Worm (Caenorhabditis elegans) whole organism, L4 larva: ENCODE measurements around the gene R09A8.1.
A peak's percentile ranks its signal among the peaks of the same experiment; 100 is the strongest.

Experiments
- F26F4.8 ChIP-seq: fragments of 200-800 bp; sonication (Bioruptor generic); conservative IDR thresholded peaks from 2 replicates; pipeline ENCODE4 v1.3.6; 2022; ENCODE audit warnings: missing genetic modification characterization, missing compliant biosample characterization
- F37D6.2 ChIP-seq: sonication (generic microtip); optimal IDR thresholded peaks from 2 replicates; lab custom pipeline; 2016; ENCODE audit warnings: mild to moderate bottlenecking, missing genetic modification characterization, missing compliant biosample characterization
- F49E8.2 ChIP-seq: sonication (generic microtip); optimal IDR thresholded peaks from 2 replicates; lab custom pipeline; 2016; ENCODE audit warnings: missing compliant biosample characterization, mild to moderate bottlenecking, missing genetic modification characterization, borderline replicate concordance
- R02D3.7 ChIP-seq: fragments of 150-350 bp; sonication (generic microtip); optimal IDR thresholded peaks from 3 replicates; lab custom pipeline; 2014; ENCODE audit warnings: missing biosample characterization, missing genetic modification characterization
- T26A8.4 ChIP-seq: fragments of 200-800 bp; sonication (Bioruptor generic); IDR thresholded peaks from 2 replicates; pipeline ENCODE4 v1.3.6; 2022; ENCODE audit warnings: missing genetic modification characterization, missing compliant biosample characterization
- Y105C5A.15 ChIP-seq: fragments of 200-800 bp; sonication (Bioruptor generic); IDR thresholded peaks from 2 replicates; pipeline ENCODE4 v1.3.6; 2022; ENCODE audit warnings: missing genetic modification characterization, missing compliant biosample characterization
- Y48G9A.11 ChIP-seq: fragments of 200-800 bp; sonication (Bioruptor generic); IDR thresholded peaks from 2 replicates; pipeline ENCODE4 v1.3.6; 2022; ENCODE audit warnings: missing genetic modification reagents, missing genetic modification characterization, missing compliant biosample characterization
- Y5F2A.4 ChIP-seq: fragments of 200-800 bp; sonication (Bioruptor generic); optimal IDR thresholded peaks from 2 replicates; lab custom pipeline; 2018; ENCODE audit warnings: mild to moderate bottlenecking, missing genetic modification characterization, missing compliant biosample characterization
- ZK337.2 ChIP-seq: fragments of 200-800 bp; sonication (Bioruptor generic); IDR thresholded peaks from 2 replicates; pipeline ENCODE4 v1.3.6; 2022; ENCODE audit warnings: missing genetic modification reagents, missing genetic modification characterization, missing compliant biosample characterization
- ama-1 ChIP-seq: fragments of 150-350 bp; optimal IDR thresholded peaks from 2 replicates; lab custom pipeline; 2014; ENCODE audit warnings: inconsistent platforms, mixed read lengths
- attf-4 ChIP-seq: sonication (generic microtip); optimal IDR thresholded peaks from 3 replicates; lab custom pipeline; 2017; ENCODE audit warnings: missing biosample characterization, missing genetic modification characterization
- ceh-20 ChIP-seq: fragments of 200-800 bp; sonication (Bioruptor generic); IDR thresholded peaks from 2 replicates; pipeline ENCODE4 v1.3.6; 2022; ENCODE audit warnings: missing genetic modification reagents, missing genetic modification characterization, missing compliant biosample characterization
- ceh-32 ChIP-seq: sonication (generic microtip); optimal IDR thresholded peaks from 2 replicates; lab custom pipeline; 2016; ENCODE audit warnings: mild to moderate bottlenecking, missing genetic modification characterization, missing compliant biosample characterization; ENCODE audit not compliant: poor library complexity
- ceh-44 ChIP-seq: fragments of 200-800 bp; sonication (Bioruptor generic); IDR thresholded peaks from 2 replicates; pipeline ENCODE4 v1.3.6; 2022; ENCODE audit warnings: missing genetic modification reagents, missing genetic modification characterization, missing compliant biosample characterization
- ceh-62 ChIP-seq: sonication (generic microtip); optimal IDR thresholded peaks from 2 replicates; lab custom pipeline; 2017; ENCODE audit warnings: missing biosample characterization, missing genetic modification characterization
- ctbp-1 ChIP-seq: fragments of 200-800 bp; sonication (Bioruptor generic); IDR thresholded peaks from 2 replicates; pipeline ENCODE4 v1.3.6; 2022; ENCODE audit warnings: missing genetic modification reagents, missing genetic modification characterization, missing compliant biosample characterization
- daf-12 ChIP-seq: fragments of 150-350 bp; optimal IDR thresholded peaks from 2 replicates; lab custom pipeline; 2014; ENCODE audit warnings: missing biosample characterization, missing genetic modification reagents, missing genetic modification characterization
- daf-19 ChIP-seq: fragments of 200-800 bp; sonication (Bioruptor generic); conservative IDR thresholded peaks from 2 replicates; pipeline ENCODE4 v1.3.6; 2022; ENCODE audit warnings: missing genetic modification characterization, missing compliant biosample characterization
- dmd-6 ChIP-seq: fragments of 200-800 bp; sonication (Bioruptor generic); IDR thresholded peaks from 2 replicates; pipeline ENCODE4 v1.3.6; 2022; ENCODE audit warnings: missing genetic modification reagents, missing genetic modification characterization, missing compliant biosample characterization
- dmd-8 ChIP-seq: fragments of 200-800 bp; sonication (Bioruptor generic); IDR thresholded peaks from 2 replicates; pipeline ENCODE4 v1.3.6; 2022; ENCODE audit warnings: missing genetic modification characterization, missing compliant biosample characterization
- dmd-9 ChIP-seq: fragments of 200-800 bp; sonication (Bioruptor generic); IDR thresholded peaks from 2 replicates; pipeline ENCODE4 v1.3.6; 2022; ENCODE audit warnings: missing genetic modification reagents, missing genetic modification characterization, missing compliant biosample characterization
- duxl-1 ChIP-seq: sonication (generic microtip); optimal IDR thresholded peaks from 2 replicates; lab custom pipeline; 2016; ENCODE audit warnings: mild to moderate bottlenecking, missing genetic modification characterization, moderate library complexity, missing compliant biosample characterization; ENCODE audit not compliant: poor library complexity
- egl-43 ChIP-seq: fragments of 200-800 bp; sonication (Bioruptor generic); IDR thresholded peaks from 2 replicates; pipeline ENCODE4 v1.3.6; 2022; ENCODE audit warnings: missing genetic modification reagents, missing genetic modification characterization, missing compliant biosample characterization
- fos-1 ChIP-seq: fragments of 150-350 bp; optimal IDR thresholded peaks from 2 replicates; lab custom pipeline; 2014; ENCODE audit warnings: missing biosample characterization, missing genetic modification characterization
- hlh-30 ChIP-seq: sonication (generic microtip); optimal IDR thresholded peaks from 2 replicates; lab custom pipeline; 2017; ENCODE audit warnings: antibody characterized with exemption, mild to moderate bottlenecking, missing genetic modification characterization, missing compliant biosample characterization; ENCODE audit not compliant: insufficient read depth
- lin-1 ChIP-seq: fragments of 200-800 bp; sonication (Bioruptor generic); IDR thresholded peaks from 2 replicates; pipeline ENCODE4 v1.3.6; 2022; ENCODE audit warnings: missing genetic modification reagents, missing genetic modification characterization, missing compliant biosample characterization
- lin-13 ChIP-seq: fragments of 150-350 bp; optimal IDR thresholded peaks from 2 replicates; lab custom pipeline; 2014; ENCODE audit warnings: missing biosample characterization, missing genetic modification reagents, missing genetic modification characterization
- madf-9 ChIP-seq: fragments of 200-800 bp; sonication (Bioruptor generic); conservative IDR thresholded peaks from 2 replicates; pipeline ENCODE4 v1.3.6; 2022; ENCODE audit warnings: missing genetic modification reagents, missing genetic modification characterization, missing compliant biosample characterization
- mdl-1 ChIP-seq, 2 experiments: fragments of 150-350 bp in 1 of 2; sonication (generic microtip) in 1 of 2; optimal IDR thresholded peaks; 2 replicates each; lab custom pipeline; 2014 to 2017; ENCODE audit warnings: missing biosample characterization in 2 of 2, missing genetic modification characterization in 2 of 2
- mes-2 ChIP-seq: sonication (generic microtip); optimal IDR thresholded peaks from 2 replicates; lab custom pipeline; 2016; ENCODE audit warnings: missing genotype, mild to moderate bottlenecking, missing genetic modification characterization, missing compliant biosample characterization; ENCODE audit not compliant: poor library complexity, severe bottlenecking
- mxl-2 ChIP-seq: fragments of 200-800 bp; sonication (Bioruptor generic); conservative IDR thresholded peaks from 2 replicates; pipeline ENCODE4 v1.3.6; 2022; ENCODE audit warnings: missing genetic modification reagents, missing genetic modification characterization, missing compliant biosample characterization
- nhr-237 ChIP-seq: sonication (generic microtip); optimal IDR thresholded peaks from 2 replicates; lab custom pipeline; 2017; ENCODE audit warnings: missing biosample characterization, missing genetic modification characterization
- nhr-25 ChIP-seq: sonication (generic microtip); optimal IDR thresholded peaks from 2 replicates; lab custom pipeline; 2017; ENCODE audit warnings: missing genetic modification characterization, mild to moderate bottlenecking, missing compliant biosample characterization, antibody characterized with exemption, moderate library complexity, borderline replicate concordance; ENCODE audit not compliant: insufficient read depth
- nhr-28 ChIP-seq: fragments of 150-350 bp; optimal IDR thresholded peaks from 2 replicates; lab custom pipeline; 2014; ENCODE audit warnings: missing biosample characterization, missing genetic modification characterization
- nhr-48 ChIP-seq: sonication (generic microtip); optimal IDR thresholded peaks from 2 replicates; lab custom pipeline; 2016; ENCODE audit warnings: mild to moderate bottlenecking, missing genetic modification characterization, missing compliant biosample characterization
- nhr-6 ChIP-seq: fragments of 150-350 bp; optimal IDR thresholded peaks from 2 replicates; lab custom pipeline; 2014; ENCODE audit warnings: missing biosample characterization, missing genetic modification characterization
- nhr-76 ChIP-seq: fragments of 150-350 bp; optimal IDR thresholded peaks from 2 replicates; lab custom pipeline; 2014; ENCODE audit warnings: missing biosample characterization, missing genetic modification characterization
- spr-1 ChIP-seq: sonication (generic microtip); optimal IDR thresholded peaks from 2 replicates; lab custom pipeline; 2016; ENCODE audit warnings: mild to moderate bottlenecking, missing genetic modification characterization, missing compliant biosample characterization
- tag-97 ChIP-seq: fragments of 200-800 bp; sonication (Bioruptor generic); IDR thresholded peaks from 2 replicates; pipeline ENCODE4 v1.3.6; 2022; ENCODE audit warnings: missing genetic modification characterization, missing compliant biosample characterization
- tra-1 ChIP-seq: fragments of 200-800 bp; sonication (Bioruptor generic); IDR thresholded peaks from 2 replicates; pipeline ENCODE4 v1.3.6; 2022; ENCODE audit warnings: missing genetic modification reagents, missing genetic modification characterization, missing compliant biosample characterization
- unc-130 ChIP-seq: sonication (generic microtip); optimal IDR thresholded peaks from 2 replicates; lab custom pipeline; 2016; ENCODE audit warnings: missing genetic modification reagents, missing genetic modification characterization, missing compliant biosample characterization
- unc-39 ChIP-seq: sonication (generic microtip); optimal IDR thresholded peaks from 2 replicates; lab custom pipeline; 2017; ENCODE audit warnings: missing biosample characterization, missing genetic modification characterization
- unc-62 ChIP-seq, 3 experiments: fragments of 150-350 bp in 1 of 3; sonication (generic microtip); optimal IDR thresholded peaks in 2 of 3; peaks in 1 of 3; 1 replicate in 1 of 3; 2 replicates in 2 of 3; lab custom pipeline; 2014 to 2017; ENCODE audit warnings: missing biosample characterization in 3 of 3, missing genetic modification characterization in 3 of 3, missing genetic modification reagents in 3 of 3, missing genotype in 1 of 3
- zag-1 ChIP-seq: fragments of 150-350 bp; optimal IDR thresholded peaks from 2 replicates; lab custom pipeline; 2014; ENCODE audit warnings: missing biosample characterization, missing genetic modification characterization
- zfp-3 ChIP-seq: fragments of 200-800 bp; sonication (Bioruptor generic); conservative IDR thresholded peaks from 2 replicates; pipeline ENCODE4 v1.3.6; 2022; ENCODE audit warnings: missing genetic modification reagents, missing genetic modification characterization, missing compliant biosample characterization
- zip-2 ChIP-seq: fragments of 150-350 bp; optimal IDR thresholded peaks from 2 replicates; lab custom pipeline; 2014; ENCODE audit warnings: missing biosample characterization, missing genetic modification characterization
- ztf-7 ChIP-seq: fragments of 150-350 bp; optimal IDR thresholded peaks from 2 replicates; lab custom pipeline; 2014; ENCODE audit warnings: missing biosample characterization, missing genetic modification characterization

The R09A8.1 gene

ce11 chrX:12664443-12664842 lies 50.9 kb downstream of the R09A8.1 start:
- TF ChIP-seq dmd-6 (GFP tag; lab: Robert Waterston, UW) (no peak), ctbp-1 (GFP tag; lab: Robert Waterston, UW) (no peak), lin-13 (GFP tag; lab: Kevin White, UChicago) (no peak), Y105C5A.15 (no peak), Y48G9A.11 (GFP tag; lab: Robert Waterston, UW) (no peak), nhr-28 (tag; lab: Kevin White, UChicago) (no peak), nhr-237 (no peak), lin-1 (GFP tag; lab: Robert Waterston, UW) (no peak), daf-12 (tag; lab: Kevin White, UChicago) (no peak), nhr-76 (tag; lab: Kevin White, UChicago) (no peak), dmd-9 (GFP tag; lab: Robert Waterston, UW) (no peak), dmd-8 (GFP tag; lab: Robert Waterston, UW) (no peak), mxl-2 (GFP tag; lab: Robert Waterston, UW) (no peak), mdl-1 (tag; optimal IDR thresholded peaks at IDR 0.05; lab: Kevin White, UChicago) (no peak), nhr-6 (no peak), nhr-48 (tag; lab: Kevin White, UChicago) (no peak), duxl-1 (tag; lab: Kevin White, UChicago) (no peak)

ce11 chrX:12664987-12665451 lies 51.5 kb downstream of the R09A8.1 start:
- TF ChIP-seq nhr-25 (no peak), unc-130 (GFP tag; lab: Kevin White, UChicago) (peak; percentile 56), F37D6.2 (peak; percentile 75), ama-1 (lab: Kevin White, UChicago) (peak; percentile 14), ztf-7 (tag; lab: Kevin White, UChicago) (peak; percentile 54), R02D3.7 (tag; lab: Kevin White, UChicago) (no peak), ceh-32 (tag; lab: Kevin White, UChicago) (no peak), zip-2 (tag; lab: Kevin White, UChicago) (peak; percentile 71), mes-2 (tag; lab: Kevin White, UChicago) (peak; percentile 85), daf-19 (GFP tag; lab: Robert Waterston, UW) (peak; percentile 91), tra-1 (GFP tag; lab: Robert Waterston, UW) (peak; percentile 88), ceh-20 (GFP tag; lab: Robert Waterston, UW) (peak; percentile 73), F49E8.2 (peak; percentile 28), madf-9 (GFP tag; lab: Robert Waterston, UW) (peak; percentile 76), Y5F2A.4 (GFP tag; lab: Kevin White, UChicago) (peak; percentile 65), zfp-3 (GFP tag; lab: Robert Waterston, UW) (peak; percentile 58; the same call in 1 of the 2 replicates), T26A8.4 (GFP tag; lab: Robert Waterston, UW) (peak; percentile 94), fos-1 (no peak), mdl-1 (tag; optimal IDR thresholded peaks at IDR 0.05; lab: Kevin White, UChicago) (peak; percentile 44 to 55), F26F4.8 (GFP tag; lab: Robert Waterston, UW) (peak; percentile 86), dmd-9 (GFP tag; lab: Robert Waterston, UW) (peak; percentile 61; the same call in 1 of the 2 replicates), ceh-44 (peak; percentile 94), tag-97 (GFP tag; lab: Robert Waterston, UW) (0 out of 2 replicates have a peak, but pooled peaks have one; percentile 45), unc-39 (tag; lab: Kevin White, UChicago) (no peak), lin-1 (GFP tag; lab: Robert Waterston, UW) (peak; percentile 91), nhr-6 (peak; percentile 32), nhr-76 (tag; lab: Kevin White, UChicago) (no peak), hlh-30 (tag; lab: Kevin White, UChicago) (peak; percentile 86), ceh-62 (tag; lab: Kevin White, UChicago) (no peak), spr-1 (tag; lab: Kevin White, UChicago) (peak; percentile 85), egl-43 (GFP tag; lab: Robert Waterston, UW) (peak; percentile 99), unc-62 (GFP tag; optimal IDR thresholded peaks at IDR 0.05 in 1 of 2; lab: Kevin White, UChicago) (peak in 1 of 2 experiments; percentile 90), unc-62 (tag; optimal IDR thresholded peaks at IDR 0.05; lab: Kevin White, UChicago) (no peak), zag-1 (no peak), ZK337.2 (GFP tag; lab: Robert Waterston, UW) (peak; percentile 84), attf-4 (tag; lab: Kevin White, UChicago) (no peak), ctbp-1 (GFP tag; lab: Robert Waterston, UW) (peak; percentile 94)
